Fruit fly (Drosophila melanogaster): ENCODE results near the gene CG31528.
A peak's percentile ranks its signal among the peaks of the same experiment; 100 is the strongest.

Gene CG31528

dm6 chr3R:4437113-4437512 is 20.9 kb downstream of the CG31528 start, which contains the start of the genes Lipt2 and CG14650 (continued):
- TF ChIP-seq CG11696 (GFP tag; IDR thresholded peaks at IDR 0.05) (no peak), CG2678 (tag; optimal IDR thresholded peaks at IDR 0.05) (no peak), ranshi (GFP tag; IDR thresholded peaks at IDR 0.05) (no peak; the same call in 1 of the 2 replicates), CG12391 (tag; optimal IDR thresholded peaks at IDR 0.05) (peak; percentile 73), cad (GFP tag; optimal IDR thresholded peaks at IDR 0.05) (no peak), inv (GFP tag; IDR thresholded peaks at IDR 0.05; ENCODE audit: partially characterized antibody) (peak; percentile 31; the same call in 1 of the 2 replicates), YL-1 (GFP tag; optimal IDR thresholded peaks at IDR 0.05) (peak; percentile 93), TFAM (GFP tag; optimal IDR thresholded peaks at IDR 0.05) (no peak), crc (GFP tag; optimal IDR thresholded peaks at IDR 0.05) (peak; percentile 38), mirr (GFP tag; optimal IDR thresholded peaks at IDR 0.05) (peak; percentile 8), Bteb2 (GFP tag; optimal IDR thresholded peaks at IDR 0.05) (peak; percentile 41), CG9932 (GFP tag; IDR thresholded peaks at IDR 0.05) (peak; percentile 67), CG4404 (GFP tag; IDR thresholded peaks at IDR 0.05) (no peak), CG30431 (GFP tag; optimal IDR thresholded peaks at IDR 0.05) (no peak), Hand (GFP tag; optimal IDR thresholded peaks at IDR 0.05) (no peak), Awh (GFP tag; IDR thresholded peaks at IDR 0.05) (no peak), Scr (GFP tag; IDR thresholded peaks at IDR 0.05; ENCODE audit: partially characterized antibody) (peak; percentile 68), pan (optimal IDR thresholded peaks at IDR 0.05) (no peak), pan (GFP tag; optimal IDR thresholded peaks at IDR 0.05 in 1 of 2, IDR thresholded peaks at IDR 0.05 in 1 of 2) (peak in 1 of 2 experiments; percentile 49), vnd (GFP tag; IDR thresholded peaks at IDR 0.05; ENCODE audit: partially characterized antibody) (peak; percentile 47; the same call in 1 of the 3 replicates), hb (GFP tag; IDR thresholded peaks at IDR 0.05; ENCODE audit: partially characterized antibody) (no peak), sens (GFP tag) (peak; percentile 93), slp2 (GFP tag; optimal IDR thresholded peaks at IDR 0.05) (peak; percentile 59), cato (GFP tag; optimal IDR thresholded peaks at IDR 0.05; ENCODE audit: borderline replicate concordance) (no peak), CG2116 (GFP tag; optimal IDR thresholded peaks at IDR 0.05) (peak; percentile 96), dysf (GFP tag; IDR thresholded peaks at IDR 0.05) (no peak), CG6175 (GFP tag; IDR thresholded peaks at IDR 0.05) (no peak), trem (tag; optimal IDR thresholded peaks at IDR 0.05) (peak; percentile 89), CG14050 (GFP tag; IDR thresholded peaks at IDR 0.05) (no peak), CG6254 (GFP tag; optimal IDR thresholded peaks at IDR 0.05) (peak; percentile 17), Xbp1 (GFP tag; optimal IDR thresholded peaks at IDR 0.05) (peak; percentile 75), phol (tag; optimal IDR thresholded peaks at IDR 0.05) (peak; percentile 81), CG18011 (GFP tag; optimal IDR thresholded peaks at IDR 0.05) (peak; percentile 81), p53 (GFP tag; optimal IDR thresholded peaks at IDR 0.05) (peak; percentile 8), disco-r (GFP tag; optimal IDR thresholded peaks at IDR 0.05) (peak; percentile 12), pho (GFP tag; optimal IDR thresholded peaks at IDR 0.05) (peak; percentile 56), CG2875 (GFP tag; optimal IDR thresholded peaks at IDR 0.05) (no peak), bsh (GFP tag; optimal IDR thresholded peaks at IDR 0.05) (peak in 1 of 2 experiments; percentile 58), gce (GFP tag; IDR thresholded peaks at IDR 0.05) (no peak), az2 (GFP tag; optimal IDR thresholded peaks at IDR 0.05) (peak; percentile 47), CG18262 (tag; optimal IDR thresholded peaks at IDR 0.05) (peak; percentile 46), onecut (GFP tag; IDR thresholded peaks at IDR 0.05) (no peak), CG7357 (GFP tag; IDR thresholded peaks at IDR 0.05) (no peak), CG1024 (GFP tag; IDR thresholded peaks at IDR 0.05) (no peak), bab2 (GFP tag; optimal IDR thresholded peaks at IDR 0.05) (peak; percentile 58), Elba2 (GFP tag; optimal IDR thresholded peaks at IDR 0.05) (peak; percentile 86), CG6854 (GFP tag; optimal IDR thresholded peaks at IDR 0.05) (no peak), hth (optimal IDR thresholded peaks at IDR 0.05) (no peak), Doc2 (GFP tag; IDR thresholded peaks at IDR 0.05) (no peak), bigmax (GFP tag; optimal IDR thresholded peaks at IDR 0.05) (peak; percentile 45), CG3163 (GFP tag; optimal IDR thresholded peaks at IDR 0.05) (peak; percentile 79), Gsc (GFP tag; IDR thresholded peaks at IDR 0.05) (no peak)
